Fruit fly (Drosophila melanogaster) whole organism, wandering third instar larva: ENCODE data around the gene Snr1.
A peak's percentile ranks its signal among the peaks of the same experiment; 100 is the strongest.

ENCODE experiments used
- Abd-B ChIP-seq: fragments of >200 bp; optimal IDR thresholded peaks from 2 replicates; lab custom pipeline; 2017; ENCODE audit warnings: missing biosample characterization, missing genetic modification characterization
- CG32264 ChIP-seq: fragments of 200-800 bp; sonication (Bioruptor generic); optimal IDR thresholded peaks from 2 replicates; lab custom pipeline; 2016; ENCODE audit warnings: missing biosample characterization, missing genetic modification characterization
- CG9705 ChIP-seq: fragments of 200-800 bp; sonication (Bioruptor generic); optimal IDR thresholded peaks from 2 replicates; lab custom pipeline; 2018; ENCODE audit warnings: missing biosample characterization, mild to moderate bottlenecking, missing genetic modification characterization
- CrebA ChIP-seq: fragments of 200-800 bp; sonication (Bioruptor generic); optimal IDR thresholded peaks from 2 replicates; lab custom pipeline; 2016; ENCODE audit warnings: missing biosample characterization, mild to moderate bottlenecking, missing genetic modification characterization, borderline replicate concordance
- Dfd ChIP-seq: fragments of >200 bp; optimal IDR thresholded peaks from 2 replicates; lab custom pipeline; 2017; ENCODE audit warnings: missing biosample characterization, missing genetic modification characterization
- Dif ChIP-seq: fragments of 200-275, 200-300 bp; sonication (Bioruptor generic); optimal IDR thresholded peaks from 2 replicates; lab custom pipeline; 2018; ENCODE audit warnings: missing biosample characterization, missing genetic modification characterization; ENCODE audit not compliant: partially characterized antibody
- GATAd ChIP-seq: sonication (Bioruptor generic); optimal IDR thresholded peaks from 2 replicates; lab custom pipeline; 2016; ENCODE audit warnings: missing biosample characterization, missing genetic modification characterization
- HLH106 ChIP-seq: fragments of 200-800 bp; optimal IDR thresholded peaks from 3 replicates; lab custom pipeline; 2019; ENCODE audit warnings: missing biosample characterization, mild to moderate bottlenecking, missing genetic modification characterization, moderate library complexity
- Hnf4 ChIP-seq: fragments of 200-800 bp; sonication (Bioruptor generic); optimal IDR thresholded peaks from 2 replicates; lab custom pipeline; 2016; ENCODE audit warnings: missing biosample characterization, mild to moderate bottlenecking, missing genetic modification characterization
- Hr78 ChIP-seq: fragments of >200 bp; optimal IDR thresholded peaks from 2 replicates; lab custom pipeline; 2017; ENCODE audit warnings: missing biosample characterization, missing genetic modification characterization
- Jra ChIP-seq: sonication (Bioruptor generic); optimal IDR thresholded peaks from 2 replicates; lab custom pipeline; 2016; ENCODE audit warnings: missing biosample characterization, missing genetic modification characterization
- Mio ChIP-seq: sonication (Bioruptor generic); optimal IDR thresholded peaks from 2 replicates; lab custom pipeline; 2016; ENCODE audit warnings: missing biosample characterization, missing genetic modification characterization
- Myc ChIP-seq: fragments of >200 bp; optimal IDR thresholded peaks from 2 replicates; lab custom pipeline; 2017
- OdsH ChIP-seq: fragments of 200-800 bp; sonication (Bioruptor generic); optimal IDR thresholded peaks from 2 replicates; lab custom pipeline; 2016; ENCODE audit warnings: missing biosample characterization, mild to moderate bottlenecking, missing genetic modification characterization
- Rel ChIP-seq, 2 experiments: fragments of 200-800 bp; sonication (Bioruptor generic) in 1 of 2; optimal IDR thresholded peaks; 2 replicates in 1 of 2; 3 replicates in 1 of 2; lab custom pipeline; 2016 to 2019; ENCODE audit warnings: mild to moderate bottlenecking in 2 of 2, missing biosample characterization in 2 of 2, missing genetic modification characterization in 2 of 2, moderate library complexity in 1 of 2
- Sp1 ChIP-seq: fragments of 200-800 bp; sonication (Bioruptor generic); optimal IDR thresholded peaks from 3 replicates; lab custom pipeline; 2019; ENCODE audit warnings: missing biosample characterization, mild to moderate bottlenecking, missing genetic modification characterization, moderate library complexity
- Vsx2 ChIP-seq: fragments of 200-300, 225-300 bp; sonication (Bioruptor generic); optimal IDR thresholded peaks from 2 replicates; lab custom pipeline; 2018; ENCODE audit warnings: missing biosample characterization, missing genetic modification characterization; ENCODE audit not compliant: partially characterized antibody
- br ChIP-seq: fragments of 200-800 bp; sonication (Bioruptor generic); optimal IDR thresholded peaks from 2 replicates; lab custom pipeline; 2016; ENCODE audit warnings: missing biosample characterization, missing genetic modification characterization
- brk ChIP-seq: fragments of 200-800 bp; sonication (Bioruptor generic); optimal IDR thresholded peaks from 2 replicates; lab custom pipeline; 2016; ENCODE audit warnings: missing biosample characterization, mild to moderate bottlenecking, missing genetic modification characterization
- dl ChIP-seq, 2 experiments: fragments of 175-275, 200-275 bp in 1 of 2; fragments of 200-275 bp in 1 of 2; sonication (Bioruptor generic); optimal IDR thresholded peaks; lab custom pipeline; 2018; ENCODE audit warnings: mild to moderate bottlenecking in 2 of 2, missing biosample characterization in 2 of 2, missing genetic modification characterization in 2 of 2, moderate library complexity in 2 of 2; ENCODE audit not compliant: partially characterized antibody in 2 of 2, insufficient read depth in 1 of 2
- dmrt93B ChIP-seq: fragments of 200-800 bp; sonication (Bioruptor generic); optimal IDR thresholded peaks from 2 replicates; lab custom pipeline; 2018; ENCODE audit warnings: missing biosample characterization, mild to moderate bottlenecking, missing genetic modification characterization
- dsf ChIP-seq: sonication (Bioruptor generic); optimal IDR thresholded peaks from 2 replicates; lab custom pipeline; 2016; ENCODE audit warnings: missing biosample characterization, missing genetic modification characterization, borderline replicate concordance
- ey ChIP-seq: fragments of 200-800 bp; sonication (Bioruptor generic); optimal IDR thresholded peaks from 2 replicates; lab custom pipeline; 2016; ENCODE audit warnings: missing biosample characterization, missing genetic modification characterization
- foxo ChIP-seq, 2 experiments: fragments of 200-800 bp; sonication (Bioruptor generic); optimal IDR thresholded peaks; 2 replicates in 1 of 2; 3 replicates in 1 of 2; lab custom pipeline; 2016 to 2017; ENCODE audit warnings: missing biosample characterization in 2 of 2, missing genetic modification characterization in 2 of 2
- fru ChIP-seq: fragments of 200-800 bp; sonication (Bioruptor generic); optimal IDR thresholded peaks from 3 replicates; lab custom pipeline; 2016; ENCODE audit warnings: missing biosample characterization, mild to moderate bottlenecking, missing genetic modification characterization
- h ChIP-seq: fragments of 200-800 bp; sonication (Bioruptor generic); optimal IDR thresholded peaks from 3 replicates; lab custom pipeline; 2016; ENCODE audit warnings: missing biosample characterization, mild to moderate bottlenecking, missing genetic modification characterization
- jim ChIP-seq: fragments of 175-275, 200-325 bp; sonication (Bioruptor generic); optimal IDR thresholded peaks from 2 replicates; lab custom pipeline; 2016; ENCODE audit warnings: missing biosample characterization, mild to moderate bottlenecking, missing genetic modification characterization
- pan ChIP-seq: fragments of >200 bp; optimal IDR thresholded peaks from 2 replicates; lab custom pipeline; 2017
- psq ChIP-seq: fragments of 200-800 bp; sonication (Bioruptor generic); optimal IDR thresholded peaks from 3 replicates; lab custom pipeline; 2017; ENCODE audit warnings: missing biosample characterization, mild to moderate bottlenecking, missing genetic modification characterization, moderate library complexity
- rgr ChIP-seq: fragments of 200-800 bp; sonication (Bioruptor generic); optimal IDR thresholded peaks from 3 replicates; lab custom pipeline; 2016; ENCODE audit warnings: missing biosample characterization, mild to moderate bottlenecking, missing genetic modification characterization
- sage ChIP-seq: fragments of 200-800 bp; sonication (Bioruptor generic); optimal IDR thresholded peaks from 2 replicates; lab custom pipeline; 2016; ENCODE audit warnings: missing biosample characterization, mild to moderate bottlenecking, missing genetic modification characterization
- sv ChIP-seq: fragments of 200-800 bp; sonication (Bioruptor generic); optimal IDR thresholded peaks from 3 replicates; lab custom pipeline; 2016; ENCODE audit warnings: missing biosample characterization, missing genetic modification characterization
- tai ChIP-seq: sonication (Bioruptor generic); optimal IDR thresholded peaks from 2 replicates; lab custom pipeline; 2016; ENCODE audit warnings: missing biosample characterization, missing genetic modification characterization
- usp ChIP-seq: fragments of >200 bp; optimal IDR thresholded peaks from 2 replicates; lab custom pipeline; 2017; ENCODE audit warnings: missing biosample characterization, missing genetic modification characterization
- woc ChIP-seq: sonication (Bioruptor generic); optimal IDR thresholded peaks from 2 replicates; lab custom pipeline; 2016; ENCODE audit warnings: missing biosample characterization, mild to moderate bottlenecking, missing genetic modification characterization

The Snr1 gene

DNA sequence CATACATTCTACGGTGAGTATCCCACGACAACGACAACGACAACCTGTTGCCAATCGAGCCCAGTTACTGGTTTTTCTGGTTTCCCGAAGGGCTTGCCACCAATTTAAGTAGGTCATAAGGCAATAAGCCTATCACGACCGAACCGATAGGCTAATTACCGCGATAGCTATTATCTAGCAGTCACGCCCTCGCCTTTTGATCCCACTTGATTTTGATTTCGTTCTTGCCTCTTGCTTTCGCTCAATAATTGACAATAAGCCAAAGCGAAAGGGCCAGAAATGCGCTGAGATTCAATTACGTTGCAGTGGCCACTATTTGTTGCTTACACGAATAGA is 47.1 kb downstream of the Snr1 start:
- TF ChIP-seq Abd-B (GFP tag; lab: Kevin White, UChicago): no peak
- TF ChIP-seq dmrt93B (GFP tag; lab: Kevin White, UChicago): no peak
- TF ChIP-seq CG9705 (GFP tag; lab: Kevin White, UChicago): no peak
- no peak for TF ChIP-seq usp
- no peak for TF ChIP-seq br (GFP tag; lab: Kevin White, UChicago)
- TF ChIP-seq Dif (GFP tag; lab: Kevin White, UChicago): peak; percentile 44
- TF ChIP-seq Vsx2 (GFP tag; lab: Kevin White, UChicago): peak; percentile 71
- TF ChIP-seq Rel (GFP tag; optimal IDR thresholded peaks at IDR 0.05; lab: Kevin White, UChicago): no peak
- TF ChIP-seq Rel (tag; optimal IDR thresholded peaks at IDR 0.05; lab: Kevin White, UChicago): no peak
- no peak for TF ChIP-seq CG32264 (GFP tag; lab: Kevin White, UChicago)

DNA sequence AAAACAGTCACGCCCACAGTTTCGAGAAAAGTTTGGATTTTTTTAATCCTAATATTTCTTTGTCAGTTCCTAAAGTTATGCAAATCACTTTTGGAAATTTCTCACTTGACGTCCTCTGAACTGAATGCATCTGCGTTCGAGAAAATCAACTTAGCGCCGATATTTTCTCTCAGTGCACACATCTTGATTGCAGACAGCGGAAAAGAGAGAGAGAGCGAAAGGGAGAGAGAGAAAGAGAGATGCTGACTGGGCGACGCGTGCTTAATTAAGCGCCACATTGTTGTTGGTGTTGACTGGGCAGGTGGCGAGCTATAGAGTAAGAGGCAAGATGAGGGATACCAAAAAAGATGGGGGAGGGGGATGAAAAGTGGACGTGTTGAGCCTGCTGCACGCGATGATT is 47.9 kb downstream of the Snr1 start:
- TF ChIP-seq woc: peak; percentile 60
- TF ChIP-seq ey (GFP tag; lab: Kevin White, UChicago): peak; percentile 40
- TF ChIP-seq Dif (GFP tag; lab: Kevin White, UChicago): no peak
- TF ChIP-seq pan: no peak
- TF ChIP-seq dl (GFP tag; optimal IDR thresholded peaks at IDR 0.05; lab: Kevin White, UChicago; ENCODE audit: insufficient read depth in 1 of 2, partially characterized antibody in 2 of 2): no peak
- peak; percentile 35 for TF ChIP-seq h (GFP tag; lab: Kevin White, UChicago)
- peak; percentile 55 for TF ChIP-seq fru (GFP tag; lab: Kevin White, UChicago)
- no peak for TF ChIP-seq CrebA
- TF ChIP-seq brk (GFP tag; lab: Kevin White, UChicago): no peak
- TF ChIP-seq dmrt93B (GFP tag; lab: Kevin White, UChicago): peak; percentile 8
- TF ChIP-seq OdsH (GFP tag; lab: Kevin White, UChicago): peak; percentile 39
- peak; percentile 24 for TF ChIP-seq br (GFP tag; lab: Kevin White, UChicago)
- TF ChIP-seq dsf (GFP tag; lab: Kevin White, UChicago): no peak
- TF ChIP-seq rgr (GFP tag; lab: Kevin White, UChicago): peak; percentile 37
- no peak for TF ChIP-seq sage
- TF ChIP-seq foxo (GFP tag; optimal IDR thresholded peaks at IDR 0.05; lab: Kevin White, UChicago): peak in 1 of 2 experiments; percentile 62
- TF ChIP-seq Sp1 (GFP tag; lab: Kevin White, UChicago): no peak
- TF ChIP-seq CG9705 (GFP tag; lab: Kevin White, UChicago): no peak
- no peak for TF ChIP-seq tai (GFP tag; lab: Kevin White, UChicago)
- no peak for TF ChIP-seq Jra (GFP tag; lab: Kevin White, UChicago)
- no peak for TF ChIP-seq sv (GFP tag; lab: Kevin White, UChicago)
- peak; percentile 48 for TF ChIP-seq HLH106 (tag; lab: Kevin White, UChicago)
- no peak for TF ChIP-seq GATAd
- TF ChIP-seq Abd-B (GFP tag; lab: Kevin White, UChicago): no peak
- TF ChIP-seq Hr78: no peak
- no peak for TF ChIP-seq jim (GFP tag; lab: Kevin White, UChicago)
- no peak for TF ChIP-seq Dfd (GFP tag; lab: Kevin White, UChicago)
- TF ChIP-seq Mio (GFP tag; lab: Kevin White, UChicago): no peak
- TF ChIP-seq psq (GFP tag; lab: Kevin White, UChicago): peak; percentile 30

- TF ChIP-seq Rel (GFP tag; optimal IDR thresholded peaks at IDR 0.05; lab: Kevin White, UChicago) (no peak), Rel (tag; optimal IDR thresholded peaks at IDR 0.05; lab: Kevin White, UChicago) (peak; percentile 67), Hnf4 (GFP tag; lab: Kevin White, UChicago) (no peak)
Observed at dm6 chr3R:5519789-5520188, 49.1 kb downstream of the Snr1 start.

DNA sequence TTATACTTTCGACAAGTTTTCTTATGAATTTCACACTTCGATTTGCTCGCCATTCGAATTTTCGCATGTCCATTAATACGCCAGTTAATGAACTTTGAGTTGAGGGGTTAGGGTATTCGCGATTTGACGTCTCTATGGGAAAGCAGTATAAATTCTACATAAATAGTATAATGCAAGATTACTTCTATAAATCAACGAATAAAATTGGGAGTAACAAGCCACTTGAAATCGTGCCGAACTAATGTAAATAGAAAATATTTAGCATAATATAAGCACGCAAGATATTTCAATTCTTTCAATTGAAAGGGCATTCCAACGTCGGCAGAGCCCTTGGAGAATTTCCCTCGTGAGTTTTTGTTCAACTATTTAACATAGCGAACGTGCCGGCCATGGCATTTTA is 49.8 kb downstream of the Snr1 start:
- TF ChIP-seq ey (GFP tag; lab: Kevin White, UChicago): no peak
- TF ChIP-seq Mio (GFP tag; lab: Kevin White, UChicago): no peak
- no peak for TF ChIP-seq psq (GFP tag; lab: Kevin White, UChicago)
- TF ChIP-seq Dif (GFP tag; lab: Kevin White, UChicago): no peak
- TF ChIP-seq dmrt93B (GFP tag; lab: Kevin White, UChicago): no peak
- no peak for TF ChIP-seq Myc
- no peak for TF ChIP-seq br (GFP tag; lab: Kevin White, UChicago)
- TF ChIP-seq Vsx2 (GFP tag; lab: Kevin White, UChicago): no peak
- TF ChIP-seq Jra (GFP tag; lab: Kevin White, UChicago): no peak
- TF ChIP-seq jim (GFP tag; lab: Kevin White, UChicago): no peak
- TF ChIP-seq pan: no peak
- TF ChIP-seq, all 38 proteins: peak for 0
